Worm (Caenorhabditis elegans): ENCODE results near the gene utp-20.

ce11 chrII:6600973-6601372, 64.8 kb downstream of the utp-20 start, which contains the start of gene vps-33.2:
- TF ChIP-seq fkh-10 (GFP tag; optimal IDR thresholded peaks at IDR 0.05) (no peak), zfp-2 (tag; optimal IDR thresholded peaks at IDR 0.05) (no peak), mep-1 (tag; optimal IDR thresholded peaks at IDR 0.05) (peak; percentile 1), egl-43 (GFP tag; IDR thresholded peaks at IDR 0.05) (no peak), dve-1 (tag; optimal IDR thresholded peaks at IDR 0.05; ENCODE audit: insufficient read depth) (peak; percentile 19), dpl-1 (GFP tag; optimal IDR thresholded peaks at IDR 0.05) (no peak), nhr-237 (tag; optimal IDR thresholded peaks at IDR 0.05) (no peak), unc-62 (GFP tag; optimal IDR thresholded peaks at IDR 0.05 in 1 of 2) (no peak), unc-62 (tag; optimal IDR thresholded peaks at IDR 0.05) (no peak), nhr-11 (tag; optimal IDR thresholded peaks at IDR 0.05) (no peak), ama-1 (optimal IDR thresholded peaks at IDR 0.05) (no peak)
